Fruit fly (Drosophila melanogaster): Measurements from ENCODE around the gene ImpE2.

Gene ImpE2

DNA sequence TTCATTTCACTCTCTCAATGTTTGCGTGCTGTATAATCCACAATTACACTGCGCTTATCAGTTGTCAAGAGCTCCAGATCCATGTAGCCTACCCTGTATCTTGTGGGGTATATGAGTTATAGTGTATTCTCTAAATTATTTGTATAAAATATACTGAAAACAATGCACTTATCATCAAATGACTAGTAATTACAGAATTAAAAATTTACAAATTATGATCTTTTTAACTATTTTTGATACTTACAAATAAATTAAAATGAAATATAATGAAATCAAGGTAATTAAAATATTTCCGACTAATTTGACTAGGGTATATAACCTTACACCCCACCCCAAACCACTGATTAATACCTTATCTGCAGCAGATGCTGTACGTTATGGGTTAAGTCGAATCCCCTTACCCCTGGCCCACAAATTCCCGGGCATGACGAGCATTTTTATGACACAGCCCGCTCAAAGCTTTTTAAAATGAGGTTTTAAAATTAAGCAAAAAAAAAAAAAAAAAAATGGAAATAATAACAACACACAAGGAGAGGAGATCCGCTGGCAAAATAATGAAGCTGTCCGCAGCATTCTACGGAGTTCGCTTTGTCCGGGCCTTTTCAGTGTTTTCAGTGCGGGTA lies 27.3 kb downstream of the ImpE2 start:
- TF ChIP-seq dmrt93B (GFP tag; optimal IDR thresholded peaks at IDR 0.05), result no peak
- no peak for TF ChIP-seq Rel (GFP tag; optimal IDR thresholded peaks at IDR 0.05)
- TF ChIP-seq Rel (tag; optimal IDR thresholded peaks at IDR 0.05), result peak; percentile 1
- TF ChIP-seq sage (GFP tag; optimal IDR thresholded peaks at IDR 0.05), result no peak
- peak; percentile 40 for TF ChIP-seq Sp1 (GFP tag; optimal IDR thresholded peaks at IDR 0.05)
- peak; percentile 46 for TF ChIP-seq HLH106 (tag; optimal IDR thresholded peaks at IDR 0.05)
- no peak for TF ChIP-seq Abd-B (GFP tag; optimal IDR thresholded peaks at IDR 0.05)
- TF ChIP-seq brk (GFP tag; optimal IDR thresholded peaks at IDR 0.05), result no peak
- no peak for TF ChIP-seq Vsx2 (GFP tag; optimal IDR thresholded peaks at IDR 0.05; ENCODE audit: partially characterized antibody)
- TF ChIP-seq pan (optimal IDR thresholded peaks at IDR 0.05), result peak; percentile 20
- TF ChIP-seq lola (GFP tag; optimal IDR thresholded peaks at IDR 0.05), result no peak
- no peak for TF ChIP-seq woc (GFP tag; optimal IDR thresholded peaks at IDR 0.05)
- TF ChIP-seq foxo (GFP tag; optimal IDR thresholded peaks at IDR 0.05), result peak in 1 of 2 experiments; percentile 52
- no peak for TF ChIP-seq sv (GFP tag; optimal IDR thresholded peaks at IDR 0.05)
- TF ChIP-seq Myc (optimal IDR thresholded peaks at IDR 0.05), result no peak

DNA sequence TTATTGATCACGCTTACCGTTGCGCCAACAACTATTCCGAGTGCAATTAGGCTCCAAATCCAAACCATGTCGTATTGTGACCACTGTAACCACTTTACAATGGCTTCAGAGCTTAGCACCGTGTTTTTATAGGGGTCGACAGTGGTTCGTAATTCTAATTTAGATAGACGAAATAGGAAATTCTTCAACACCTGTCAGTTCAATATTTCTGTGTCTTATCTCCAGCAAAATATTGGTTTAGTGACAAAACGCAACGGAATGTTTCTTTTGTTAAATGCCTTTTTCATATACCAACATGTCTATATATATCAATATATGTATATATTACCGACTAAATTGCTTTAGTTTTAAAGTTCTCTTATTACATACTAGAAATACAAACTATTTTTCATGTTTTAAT lies 27.9 kb downstream of the ImpE2 start, which contains the start of gene CG43074:
Gene CG43074, minus strand, starts transcription at position 101 of the 400 bp plus-strand sequence.
- TF ChIP-seq OdsH (GFP tag; optimal IDR thresholded peaks at IDR 0.05), result no peak
- no peak for TF ChIP-seq Myc (optimal IDR thresholded peaks at IDR 0.05)
- no peak for TF ChIP-seq lola (GFP tag; optimal IDR thresholded peaks at IDR 0.05)
- no peak for TF ChIP-seq sage (GFP tag; optimal IDR thresholded peaks at IDR 0.05)
- TF ChIP-seq foxo (GFP tag; optimal IDR thresholded peaks at IDR 0.05), result no peak
- no peak for TF ChIP-seq dl (GFP tag; optimal IDR thresholded peaks at IDR 0.05; ENCODE audit: insufficient read depth in 1 of 2, partially characterized antibody in 2 of 2)
- no peak for TF ChIP-seq Dif (GFP tag; optimal IDR thresholded peaks at IDR 0.05; ENCODE audit: partially characterized antibody)
- TF ChIP-seq HLH106 (tag; optimal IDR thresholded peaks at IDR 0.05), result no peak
- no peak for TF ChIP-seq Hr78 (GFP tag; optimal IDR thresholded peaks at IDR 0.05)
- no peak for TF ChIP-seq Sp1 (GFP tag; optimal IDR thresholded peaks at IDR 0.05)

DNA sequence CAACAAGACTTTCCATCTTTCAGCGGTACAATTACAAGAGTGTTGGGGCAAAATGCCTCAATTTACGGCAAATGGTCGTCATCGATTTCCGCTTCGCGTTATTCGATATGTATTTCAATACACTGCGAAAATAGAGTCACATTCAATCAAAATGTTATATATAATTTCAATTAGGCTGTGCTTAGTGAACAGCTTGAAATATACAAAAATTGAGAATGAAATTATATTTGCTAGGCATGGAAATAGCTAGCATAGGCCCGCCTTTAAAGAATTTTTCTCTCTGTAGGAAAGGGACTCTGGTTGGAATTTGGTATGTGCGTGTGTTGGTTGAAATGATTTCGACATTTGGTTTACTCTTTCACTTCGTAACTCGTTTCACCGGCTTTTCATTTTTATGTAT lies 32.9 kb downstream of the ImpE2 start:
- TF ChIP-seq psq (GFP tag; optimal IDR thresholded peaks at IDR 0.05), result no peak
- TF ChIP-seq pan (optimal IDR thresholded peaks at IDR 0.05), result no peak
- peak; percentile 1 for TF ChIP-seq h (GFP tag; optimal IDR thresholded peaks at IDR 0.05)
- TF ChIP-seq sv (GFP tag; optimal IDR thresholded peaks at IDR 0.05), result no peak
- no peak for TF ChIP-seq N (GFP tag; optimal IDR thresholded peaks at IDR 0.05)
- TF ChIP-seq fru (GFP tag; optimal IDR thresholded peaks at IDR 0.05), result peak; percentile 25
- TF ChIP-seq dmrt93B (GFP tag; optimal IDR thresholded peaks at IDR 0.05), result no peak
- TF ChIP-seq dsf (GFP tag; optimal IDR thresholded peaks at IDR 0.05; ENCODE audit: borderline replicate concordance), result no peak
- no peak for TF ChIP-seq dl (GFP tag; optimal IDR thresholded peaks at IDR 0.05; ENCODE audit: insufficient read depth in 1 of 2, partially characterized antibody in 2 of 2)

DNA sequence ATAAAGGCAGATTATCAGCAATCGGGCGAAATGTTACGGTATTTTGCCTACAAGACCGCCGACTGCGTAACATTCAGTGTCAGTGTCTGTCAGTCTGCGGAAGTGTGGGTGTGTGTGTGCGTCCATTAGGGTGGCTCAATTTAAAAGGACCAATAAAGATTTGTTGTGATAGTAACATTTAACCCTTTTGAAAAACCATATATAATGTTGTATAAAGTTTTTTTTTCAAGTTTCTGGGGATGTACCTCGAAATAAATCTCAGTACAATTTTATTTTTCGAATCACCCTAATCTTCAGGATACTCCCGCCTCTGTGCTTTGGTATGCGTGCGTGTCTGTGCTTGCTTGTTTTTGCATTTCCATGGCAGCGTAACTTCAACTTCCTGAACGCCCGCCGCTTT lies 39.7 kb downstream of the ImpE2 start:
- TF ChIP-seq woc (GFP tag; optimal IDR thresholded peaks at IDR 0.05) (no peak), CG32264 (GFP tag; optimal IDR thresholded peaks at IDR 0.05) (no peak), rgr (GFP tag; optimal IDR thresholded peaks at IDR 0.05) (peak; percentile 57), foxo (GFP tag; optimal IDR thresholded peaks at IDR 0.05) (peak in 1 of 2 experiments; percentile 63), Jra (GFP tag; optimal IDR thresholded peaks at IDR 0.05) (no peak), ey (GFP tag; optimal IDR thresholded peaks at IDR 0.05) (peak; percentile 37), Hr83 (GFP tag; optimal IDR thresholded peaks at IDR 0.05; ENCODE audit: poor library complexity, severe bottlenecking) (no peak), OdsH (GFP tag; optimal IDR thresholded peaks at IDR 0.05) (peak; percentile 63), dsf (GFP tag; optimal IDR thresholded peaks at IDR 0.05; ENCODE audit: borderline replicate concordance) (no peak), h (GFP tag; optimal IDR thresholded peaks at IDR 0.05) (peak; percentile 56), sv (GFP tag; optimal IDR thresholded peaks at IDR 0.05) (peak; percentile 48), dl (GFP tag; optimal IDR thresholded peaks at IDR 0.05; ENCODE audit: insufficient read depth in 1 of 2, partially characterized antibody in 2 of 2) (no peak), fru (GFP tag; optimal IDR thresholded peaks at IDR 0.05) (peak; percentile 60), Sp1 (GFP tag; optimal IDR thresholded peaks at IDR 0.05) (peak; percentile 53), HLH106 (tag; optimal IDR thresholded peaks at IDR 0.05) (peak; percentile 47), sage (GFP tag; optimal IDR thresholded peaks at IDR 0.05) (no peak), Hr78 (GFP tag; optimal IDR thresholded peaks at IDR 0.05) (no peak), brk (GFP tag; optimal IDR thresholded peaks at IDR 0.05) (no peak), usp (GFP tag; optimal IDR thresholded peaks at IDR 0.05) (no peak), br (GFP tag; optimal IDR thresholded peaks at IDR 0.05) (peak; percentile 21), Hnf4 (GFP tag; optimal IDR thresholded peaks at IDR 0.05) (peak; percentile 45)

Data from whole organism, wandering third instar larva.